Worm (Caenorhabditis elegans): ENCODE measurements around the gene srh-174.

srh-174 gene

ce11 chrV:17178457-17178856 lies at the start of gene srh-174:
Gene srh-174 (plus strand): TSS chrV:17178757.
- TF ChIP-seq hmg-4 (GFP tag; optimal IDR thresholded peaks at IDR 0.05) (no peak), ama-1 (optimal IDR thresholded peaks at IDR 0.05) (no peak), B0310.2 (tag; optimal IDR thresholded peaks at IDR 0.05) (no peak), flt-1 (GFP tag; IDR thresholded peaks at IDR 0.05) (no peak), tbx-11 (GFP tag; IDR thresholded peaks at IDR 0.05) (no peak), aly-1 (tag; optimal IDR thresholded peaks at IDR 0.05) (no peak), hmbx-1 (tag; optimal IDR thresholded peaks at IDR 0.05) (no peak), tbx-37 (GFP tag; conservative IDR thresholded peaks at IDR 0.05) (no peak)

- TF ChIP-seq sea-1 (GFP tag; conservative IDR thresholded peaks at IDR 0.05) = no peak
- TF ChIP-seq tbx-11 (GFP tag; IDR thresholded peaks at IDR 0.05) = no peak
- TF ChIP-seq tra-4 (tag; optimal IDR thresholded peaks at IDR 0.05) = no peak
Measured at ce11 chrV:17151292-17151691, 27.3 kb upstream of the srh-174 start.

- TF ChIP-seq pes-1 (GFP tag; IDR thresholded peaks at IDR 0.05) = no peak
- no peak for TF ChIP-seq ceh-36 (tag; optimal IDR thresholded peaks at IDR 0.05)
- no peak for TF ChIP-seq scrt-1 (GFP tag; IDR thresholded peaks at IDR 0.05)
- TF ChIP-seq hnd-1 (tag; optimal IDR thresholded peaks at IDR 0.05) = no peak
- TF ChIP-seq tbx-37 (GFP tag; conservative IDR thresholded peaks at IDR 0.05) = no peak
Measured at ce11 chrV:17154944-17155343, 23.6 kb upstream of the srh-174 start.

- TF ChIP-seq ceh-13 (GFP tag; optimal IDR thresholded peaks at IDR 0.05) (no peak), pes-1 (GFP tag; IDR thresholded peaks at IDR 0.05) (no peak), flt-1 (GFP tag; IDR thresholded peaks at IDR 0.05) (no peak), tbx-11 (GFP tag; IDR thresholded peaks at IDR 0.05) (no peak), hmbx-1 (tag; optimal IDR thresholded peaks at IDR 0.05) (no peak)
Measured at ce11 chrV:17155384-17155858, 23.1 kb upstream of the srh-174 start, which contains the start of gene F40D4.17. Gene F40D4.17 (minus strand): TSS chrV:17155434.

ce11 chrV:17157154-17157553 lies 21.4 kb upstream of the srh-174 start, which contains the start of gene F40D4.13:
Gene F40D4.13 (minus strand): TSS chrV:17157254.
- TF ChIP-seq pes-1 (GFP tag; IDR thresholded peaks at IDR 0.05) (no peak), ceh-13 (GFP tag; optimal IDR thresholded peaks at IDR 0.05) (no peak), ceh-36 (tag; optimal IDR thresholded peaks at IDR 0.05) (no peak), hmg-4 (GFP tag; optimal IDR thresholded peaks at IDR 0.05) (no peak), sea-1 (GFP tag; conservative IDR thresholded peaks at IDR 0.05) (no peak), hnd-1 (tag; optimal IDR thresholded peaks at IDR 0.05) (no peak), F13C5.2 (tag; optimal IDR thresholded peaks at IDR 0.05) (no peak), aly-1 (tag; optimal IDR thresholded peaks at IDR 0.05) (no peak), B0310.2 (tag; optimal IDR thresholded peaks at IDR 0.05) (no peak), tbx-11 (GFP tag; IDR thresholded peaks at IDR 0.05) (no peak), tra-4 (tag; optimal IDR thresholded peaks at IDR 0.05) (no peak), ama-1 (optimal IDR thresholded peaks at IDR 0.05) (no peak)

DNA sequence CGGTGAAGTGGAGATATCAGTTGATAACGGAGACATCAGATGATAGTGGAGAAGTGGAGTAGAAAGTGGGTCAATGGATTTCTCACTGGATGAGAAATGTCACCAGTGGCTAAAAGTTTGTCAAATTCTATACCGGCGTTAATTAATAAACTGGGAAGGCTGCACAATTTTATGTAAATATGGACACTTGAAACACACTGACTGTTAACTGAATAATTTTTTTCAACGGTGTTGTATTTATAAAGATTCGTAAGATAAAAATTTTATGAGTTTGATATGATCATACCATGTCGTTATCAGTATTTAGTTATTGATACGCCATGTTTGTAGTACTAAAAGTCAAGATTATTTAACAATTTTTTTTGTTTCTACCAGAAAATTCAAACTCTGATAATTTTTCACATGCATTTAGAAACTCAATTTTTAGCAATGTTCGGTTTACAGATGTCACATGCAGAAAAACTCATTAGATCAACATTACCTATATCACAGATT lies 19.1 kb upstream of the srh-174 start, which contains the start of gene F40D4.12:
Gene F40D4.12, plus strand, starts transcription at position 445 of the 495 bp plus-strand sequence.
- TF ChIP-seq hmg-4 (GFP tag; optimal IDR thresholded peaks at IDR 0.05) (no peak), B0310.2 (tag; optimal IDR thresholded peaks at IDR 0.05) (no peak), sea-1 (GFP tag; conservative IDR thresholded peaks at IDR 0.05) (no peak), tra-4 (tag; optimal IDR thresholded peaks at IDR 0.05) (no peak), F13C5.2 (tag; optimal IDR thresholded peaks at IDR 0.05) (no peak), tbx-11 (GFP tag; IDR thresholded peaks at IDR 0.05) (no peak), ets-7 (tag; optimal IDR thresholded peaks at IDR 0.05) (no peak), scrt-1 (GFP tag; IDR thresholded peaks at IDR 0.05) (no peak), flt-1 (GFP tag; IDR thresholded peaks at IDR 0.05) (no peak), ceh-13 (GFP tag; optimal IDR thresholded peaks at IDR 0.05) (no peak), hnd-1 (tag; optimal IDR thresholded peaks at IDR 0.05) (no peak), pes-1 (GFP tag; IDR thresholded peaks at IDR 0.05) (no peak), ceh-36 (tag; optimal IDR thresholded peaks at IDR 0.05) (no peak), ama-1 (optimal IDR thresholded peaks at IDR 0.05) (no peak), aly-1 (tag; optimal IDR thresholded peaks at IDR 0.05) (no peak), tbx-37 (GFP tag; conservative IDR thresholded peaks at IDR 0.05) (no peak), hmbx-1 (tag; optimal IDR thresholded peaks at IDR 0.05) (no peak)

ce11 chrV:17165409-17165808 lies 13.1 kb upstream of the srh-174 start, which contains the start of gene srh-102:
Gene srh-102 (minus strand): TSS chrV:17165509.
- TF ChIP-seq ceh-36 (tag; optimal IDR thresholded peaks at IDR 0.05) = no peak
- no peak for TF ChIP-seq hmg-4 (GFP tag; optimal IDR thresholded peaks at IDR 0.05)
- no peak for TF ChIP-seq ama-1 (optimal IDR thresholded peaks at IDR 0.05)
- no peak for TF ChIP-seq sea-1 (GFP tag; conservative IDR thresholded peaks at IDR 0.05)
- TF ChIP-seq tbx-37 (GFP tag; conservative IDR thresholded peaks at IDR 0.05) = no peak
- no peak for TF ChIP-seq scrt-1 (GFP tag; IDR thresholded peaks at IDR 0.05)
- TF ChIP-seq tra-4 (tag; optimal IDR thresholded peaks at IDR 0.05) = no peak
- no peak for TF ChIP-seq pes-1 (GFP tag; IDR thresholded peaks at IDR 0.05)
- no peak for TF ChIP-seq aly-1 (tag; optimal IDR thresholded peaks at IDR 0.05)

ce11 chrV:17167457-17167856 lies 11.1 kb upstream of the srh-174 start, which contains the start of gene srz-66:
Gene srz-66 (minus strand): TSS chrV:17167557.
- no peak for TF ChIP-seq tbx-11 (GFP tag; IDR thresholded peaks at IDR 0.05)
- TF ChIP-seq aly-1 (tag; optimal IDR thresholded peaks at IDR 0.05) = no peak
- no peak for TF ChIP-seq flt-1 (GFP tag; IDR thresholded peaks at IDR 0.05)
- TF ChIP-seq scrt-1 (GFP tag; IDR thresholded peaks at IDR 0.05) = no peak
- TF ChIP-seq tra-4 (tag; optimal IDR thresholded peaks at IDR 0.05) = no peak
- no peak for TF ChIP-seq hnd-1 (tag; optimal IDR thresholded peaks at IDR 0.05)
